Worm (Caenorhabditis elegans) whole organism, L4 larva: ENCODE measurements around the gene mif-1.
A peak's percentile ranks its signal among the peaks of the same experiment; 100 is the strongest.

Experiments
- D1046.2 ChIP-seq: fragments of 200-800 bp; sonication (Bioruptor generic); IDR thresholded peaks from 2 replicates; pipeline ENCODE4 v1.3.6; 2022; ENCODE audit warnings: missing genetic modification characterization, missing compliant biosample characterization
- F26F4.8 ChIP-seq: fragments of 200-800 bp; sonication (Bioruptor generic); conservative IDR thresholded peaks from 2 replicates; pipeline ENCODE4 v1.3.6; 2022; ENCODE audit warnings: missing genetic modification characterization, missing compliant biosample characterization
- T20F7.1 ChIP-seq: fragments of 200-800 bp; sonication (Bioruptor generic); optimal IDR thresholded peaks from 2 replicates; lab custom pipeline; 2018; ENCODE audit warnings: mild to moderate bottlenecking, missing genetic modification characterization, missing compliant biosample characterization
- T26A8.4 ChIP-seq: fragments of 200-800 bp; sonication (Bioruptor generic); IDR thresholded peaks from 2 replicates; pipeline ENCODE4 v1.3.6; 2022; ENCODE audit warnings: missing genetic modification characterization, missing compliant biosample characterization
- Y75B8A.6 ChIP-seq: fragments of 200-800 bp; sonication (Bioruptor generic); IDR thresholded peaks from 2 replicates; pipeline ENCODE4 v1.3.6; 2022; ENCODE audit warnings: missing genetic modification reagents, missing genetic modification characterization, missing compliant biosample characterization
- ZK546.5 ChIP-seq, 2 experiments: sonication (generic microtip); optimal IDR thresholded peaks; 2 replicates each; lab custom pipeline; 2017; ENCODE audit warnings: missing biosample characterization in 2 of 2, missing genetic modification characterization in 2 of 2
- arid-1 ChIP-seq: fragments of 200-800 bp; sonication (Bioruptor generic); conservative IDR thresholded peaks from 2 replicates; pipeline ENCODE4 v1.3.6; 2022; ENCODE audit warnings: missing genetic modification reagents, missing genetic modification characterization, missing compliant biosample characterization
- ceh-20 ChIP-seq: fragments of 200-800 bp; sonication (Bioruptor generic); IDR thresholded peaks from 2 replicates; pipeline ENCODE4 v1.3.6; 2022; ENCODE audit warnings: missing genetic modification reagents, missing genetic modification characterization, missing compliant biosample characterization
- ceh-28 ChIP-seq: fragments of 150-350 bp; optimal IDR thresholded peaks from 2 replicates; lab custom pipeline; 2014; ENCODE audit warnings: missing biosample characterization, missing genetic modification reagents, missing genetic modification characterization
- ceh-44 ChIP-seq: fragments of 200-800 bp; sonication (Bioruptor generic); IDR thresholded peaks from 2 replicates; pipeline ENCODE4 v1.3.6; 2022; ENCODE audit warnings: missing genetic modification reagents, missing genetic modification characterization, missing compliant biosample characterization
- ceh-62 ChIP-seq: sonication (generic microtip); optimal IDR thresholded peaks from 2 replicates; lab custom pipeline; 2017; ENCODE audit warnings: missing biosample characterization, missing genetic modification characterization
- ceh-82 ChIP-seq: sonication (generic microtip); optimal IDR thresholded peaks from 2 replicates; lab custom pipeline; 2017; ENCODE audit warnings: missing biosample characterization, missing genetic modification characterization
- ces-1 ChIP-seq: fragments of 150-350 bp; sonication (generic microtip); optimal IDR thresholded peaks from 4 replicates; lab custom pipeline; 2014; ENCODE audit warnings: missing biosample characterization, missing genetic modification reagents, missing genetic modification characterization
- ctbp-1 ChIP-seq: fragments of 200-800 bp; sonication (Bioruptor generic); IDR thresholded peaks from 2 replicates; pipeline ENCODE4 v1.3.6; 2022; ENCODE audit warnings: missing genetic modification reagents, missing genetic modification characterization, missing compliant biosample characterization
- daf-16 ChIP-seq, 3 experiments: sonication (generic microtip); optimal IDR thresholded peaks; 2 replicates each; lab custom pipeline; 2016 to 2017; ENCODE audit warnings: missing genetic modification characterization in 3 of 3, missing genetic modification reagents in 3 of 3, mild to moderate bottlenecking in 2 of 3, missing compliant biosample characterization in 2 of 3, missing biosample characterization in 1 of 3, moderate library complexity in 1 of 3
- daf-8 ChIP-seq: fragments of 200-800 bp; sonication (Bioruptor generic); IDR thresholded peaks from 2 replicates; pipeline ENCODE4 v1.3.6; 2022; ENCODE audit warnings: missing genetic modification characterization, missing compliant biosample characterization
- dmd-6 ChIP-seq: fragments of 200-800 bp; sonication (Bioruptor generic); IDR thresholded peaks from 2 replicates; pipeline ENCODE4 v1.3.6; 2022; ENCODE audit warnings: missing genetic modification reagents, missing genetic modification characterization, missing compliant biosample characterization
- dmd-8 ChIP-seq: fragments of 200-800 bp; sonication (Bioruptor generic); IDR thresholded peaks from 2 replicates; pipeline ENCODE4 v1.3.6; 2022; ENCODE audit warnings: missing genetic modification characterization, missing compliant biosample characterization
- dmd-9 ChIP-seq: fragments of 200-800 bp; sonication (Bioruptor generic); IDR thresholded peaks from 2 replicates; pipeline ENCODE4 v1.3.6; 2022; ENCODE audit warnings: missing genetic modification reagents, missing genetic modification characterization, missing compliant biosample characterization
- dpl-1 ChIP-seq: fragments of 150-350 bp; optimal IDR thresholded peaks from 2 replicates; lab custom pipeline; 2014; ENCODE audit warnings: missing biosample characterization, missing genetic modification reagents, missing genetic modification characterization
- duxl-1 ChIP-seq: sonication (generic microtip); optimal IDR thresholded peaks from 2 replicates; lab custom pipeline; 2016; ENCODE audit warnings: mild to moderate bottlenecking, missing genetic modification characterization, moderate library complexity, missing compliant biosample characterization; ENCODE audit not compliant: poor library complexity
- egl-27 ChIP-seq: sonication (generic microtip); optimal IDR thresholded peaks from 3 replicates; lab custom pipeline; 2017; ENCODE audit warnings: missing biosample characterization, missing genetic modification reagents, missing genetic modification characterization
- egl-43 ChIP-seq: fragments of 200-800 bp; sonication (Bioruptor generic); IDR thresholded peaks from 2 replicates; pipeline ENCODE4 v1.3.6; 2022; ENCODE audit warnings: missing genetic modification reagents, missing genetic modification characterization, missing compliant biosample characterization
- fkh-10 ChIP-seq: fragments of 150-350 bp; optimal IDR thresholded peaks from 2 replicates; lab custom pipeline; 2014; ENCODE audit warnings: missing biosample characterization, missing genetic modification reagents, missing genetic modification characterization
- fos-1 ChIP-seq: fragments of 150-350 bp; optimal IDR thresholded peaks from 2 replicates; lab custom pipeline; 2014; ENCODE audit warnings: missing biosample characterization, missing genetic modification characterization
- hlh-30 ChIP-seq: sonication (generic microtip); optimal IDR thresholded peaks from 2 replicates; lab custom pipeline; 2017; ENCODE audit warnings: antibody characterized with exemption, mild to moderate bottlenecking, missing genetic modification characterization, missing compliant biosample characterization; ENCODE audit not compliant: insufficient read depth
- lin-1 ChIP-seq: fragments of 200-800 bp; sonication (Bioruptor generic); IDR thresholded peaks from 2 replicates; pipeline ENCODE4 v1.3.6; 2022; ENCODE audit warnings: missing genetic modification reagents, missing genetic modification characterization, missing compliant biosample characterization
- lin-15B ChIP-seq: fragments of 150-350 bp; sonication (generic microtip); optimal IDR thresholded peaks from 3 replicates; lab custom pipeline; 2014; ENCODE audit warnings: missing biosample characterization, missing genetic modification characterization
- lin-29 ChIP-seq: fragments of 200-800 bp; sonication (Bioruptor generic); IDR thresholded peaks from 2 replicates; pipeline ENCODE4 v1.3.6; 2022; ENCODE audit warnings: missing genetic modification reagents, missing genetic modification characterization, missing compliant biosample characterization
- lin-38 ChIP-seq: fragments of 200-800 bp; sonication (Bioruptor generic); IDR thresholded peaks from 2 replicates; pipeline ENCODE4 v1.3.6; 2022; ENCODE audit warnings: missing genetic modification reagents, missing genetic modification characterization, missing compliant biosample characterization
- lin-39 ChIP-seq: fragments of 150-350 bp; optimal IDR thresholded peaks from 2 replicates; lab custom pipeline; 2014; ENCODE audit warnings: missing biosample characterization, missing genetic modification reagents, missing genetic modification characterization
- lir-3 ChIP-seq: sonication (generic microtip); optimal IDR thresholded peaks from 2 replicates; lab custom pipeline; 2016; ENCODE audit warnings: mild to moderate bottlenecking, missing genetic modification characterization, missing compliant biosample characterization
- madf-5 ChIP-seq, 2 experiments: fragments of 200-800 bp; sonication (Bioruptor generic); IDR thresholded peaks; 2 replicates each; pipeline ENCODE4 v1.3.6; 2022; ENCODE audit warnings: missing compliant biosample characterization in 2 of 2, missing genetic modification characterization in 2 of 2
- mdt-29 ChIP-seq: fragments of 200-800 bp; sonication (Bioruptor generic); IDR thresholded peaks from 2 replicates; pipeline ENCODE4 v1.3.6; 2022; ENCODE audit warnings: missing genetic modification reagents, missing genetic modification characterization, missing compliant biosample characterization
- mep-1 ChIP-seq: fragments of 150-350 bp; sonication (generic microtip); optimal IDR thresholded peaks from 3 replicates; lab custom pipeline; 2014; ENCODE audit warnings: missing biosample characterization, missing genetic modification characterization
- mes-2 ChIP-seq: sonication (generic microtip); optimal IDR thresholded peaks from 2 replicates; lab custom pipeline; 2016; ENCODE audit warnings: missing genotype, mild to moderate bottlenecking, missing genetic modification characterization, missing compliant biosample characterization; ENCODE audit not compliant: poor library complexity, severe bottlenecking
- nhr-102 ChIP-seq: sonication (generic microtip); optimal IDR thresholded peaks from 2 replicates; lab custom pipeline; 2016; ENCODE audit warnings: mild to moderate bottlenecking, missing genetic modification characterization, moderate library complexity, missing compliant biosample characterization
- nhr-11 ChIP-seq: fragments of 150-350 bp; optimal IDR thresholded peaks from 2 replicates; lab custom pipeline; 2014; ENCODE audit warnings: missing biosample characterization, missing genetic modification characterization
- nhr-111 ChIP-seq: fragments of 200-800 bp; sonication (Bioruptor generic); optimal IDR thresholded peaks from 2 replicates; lab custom pipeline; 2018; ENCODE audit warnings: mild to moderate bottlenecking, missing genetic modification characterization, missing compliant biosample characterization
- nhr-237 ChIP-seq: sonication (generic microtip); optimal IDR thresholded peaks from 2 replicates; lab custom pipeline; 2017; ENCODE audit warnings: missing biosample characterization, missing genetic modification characterization
- nhr-28 ChIP-seq: fragments of 150-350 bp; optimal IDR thresholded peaks from 2 replicates; lab custom pipeline; 2014; ENCODE audit warnings: missing biosample characterization, missing genetic modification characterization
- rbr-2 ChIP-seq: sonication (generic microtip); optimal IDR thresholded peaks from 2 replicates; lab custom pipeline; 2016; ENCODE audit warnings: missing genotype, missing genetic modification characterization, missing compliant biosample characterization
- set-16 ChIP-seq: fragments of 200-800 bp; sonication (Bioruptor generic); IDR thresholded peaks from 2 replicates; pipeline ENCODE4 v1.3.6; 2022; ENCODE audit warnings: missing genetic modification reagents, missing genetic modification characterization, missing compliant biosample characterization
- skn-1 ChIP-seq: fragments of 150-350 bp; optimal IDR thresholded peaks from 2 replicates; lab custom pipeline; 2014; ENCODE audit warnings: missing biosample characterization, missing genetic modification characterization
- snpc-4 ChIP-seq: fragments of 150-350 bp; optimal IDR thresholded peaks from 2 replicates; lab custom pipeline; 2014; ENCODE audit warnings: missing biosample characterization, missing genetic modification characterization
- tag-97 ChIP-seq: fragments of 200-800 bp; sonication (Bioruptor generic); IDR thresholded peaks from 2 replicates; pipeline ENCODE4 v1.3.6; 2022; ENCODE audit warnings: missing genetic modification characterization, missing compliant biosample characterization
- unc-130 ChIP-seq: sonication (generic microtip); optimal IDR thresholded peaks from 2 replicates; lab custom pipeline; 2016; ENCODE audit warnings: missing genetic modification reagents, missing genetic modification characterization, missing compliant biosample characterization
- unc-39 ChIP-seq: sonication (generic microtip); optimal IDR thresholded peaks from 2 replicates; lab custom pipeline; 2017; ENCODE audit warnings: missing biosample characterization, missing genetic modification characterization
- vab-7 ChIP-seq: fragments of 200-800 bp; sonication (Bioruptor generic); IDR thresholded peaks from 2 replicates; pipeline ENCODE4 v1.3.6; 2022; ENCODE audit warnings: missing genetic modification reagents, missing genetic modification characterization, missing compliant biosample characterization
- zfp-2 ChIP-seq: sonication (generic microtip); optimal IDR thresholded peaks from 2 replicates; lab custom pipeline; 2016; ENCODE audit warnings: mild to moderate bottlenecking, missing genetic modification characterization, missing compliant biosample characterization
- zfp-3 ChIP-seq: fragments of 200-800 bp; sonication (Bioruptor generic); conservative IDR thresholded peaks from 2 replicates; pipeline ENCODE4 v1.3.6; 2022; ENCODE audit warnings: missing genetic modification reagents, missing genetic modification characterization, missing compliant biosample characterization
- ztf-7 ChIP-seq: fragments of 150-350 bp; optimal IDR thresholded peaks from 2 replicates; lab custom pipeline; 2014; ENCODE audit warnings: missing biosample characterization, missing genetic modification characterization

Gene mif-1

DNA sequence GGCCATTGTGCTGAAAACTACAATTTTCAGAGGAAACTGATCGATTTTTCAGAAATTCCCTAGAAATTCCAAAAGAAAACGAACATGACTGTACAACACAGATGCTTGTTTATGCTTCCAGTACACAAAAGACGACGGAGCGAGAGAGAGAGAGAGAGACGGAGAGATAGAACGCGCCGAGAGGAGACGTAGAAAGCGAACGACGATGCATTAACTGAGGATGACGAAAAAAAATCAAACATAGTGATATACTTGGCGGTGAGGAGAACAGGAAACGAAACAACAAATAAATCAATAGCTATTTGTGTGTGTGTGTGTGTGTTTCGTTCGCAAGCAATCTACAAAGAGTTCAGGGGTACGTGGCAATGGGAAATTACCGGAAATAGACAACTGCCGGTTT, 13.2 kb upstream of the mif-1 start (continued):
- no peak for TF ChIP-seq nhr-237 (tag; lab: Kevin White, UChicago)
- TF ChIP-seq mep-1 (tag; lab: Kevin White, UChicago): peak; percentile 56
- no peak for TF ChIP-seq duxl-1
- no peak for TF ChIP-seq vab-7 (GFP tag; lab: Robert Waterston, UW)
- no peak for TF ChIP-seq lin-29 (GFP tag; lab: Robert Waterston, UW)
- TF ChIP-seq ces-1 (GFP tag; lab: Kevin White, UChicago): no peak
- no peak for TF ChIP-seq fos-1 (tag; lab: Kevin White, UChicago)
- TF ChIP-seq ceh-28 (tag; lab: Kevin White, UChicago): peak; percentile 30
- TF ChIP-seq lir-3: no peak
- no peak for TF ChIP-seq madf-5 (GFP tag; IDR thresholded peaks at IDR 0.05; lab: Robert Waterston, UW)
- no peak for TF ChIP-seq ceh-82 (tag; lab: Kevin White, UChicago)
- TF ChIP-seq snpc-4 (tag; lab: Kevin White, UChicago): no peak
- no peak for TF ChIP-seq F26F4.8 (GFP tag; lab: Robert Waterston, UW)
- TF ChIP-seq ZK546.5 (tag; optimal IDR thresholded peaks at IDR 0.05; lab: Kevin White, UChicago): no peak
- TF ChIP-seq hlh-30 (tag; lab: Kevin White, UChicago): peak; percentile 53
- no peak for TF ChIP-seq D1046.2 (GFP tag; lab: Robert Waterston, UW)
- no peak for TF ChIP-seq skn-1 (tag; lab: Kevin White, UChicago)
- no peak for TF ChIP-seq T20F7.1 (GFP tag; lab: Kevin White, UChicago)
- no peak for TF ChIP-seq egl-43 (GFP tag; lab: Robert Waterston, UW)
- peak; percentile 18 for TF ChIP-seq dpl-1 (GFP tag; lab: Kevin White, UChicago)
- TF ChIP-seq unc-39 (tag; lab: Kevin White, UChicago): no peak
- TF ChIP-seq daf-8 (GFP tag; lab: Robert Waterston, UW): no peak
- TF ChIP-seq ztf-7 (tag; lab: Kevin White, UChicago): no peak
- TF ChIP-seq lin-38: no peak
- TF ChIP-seq Y75B8A.6: no peak
- TF ChIP-seq set-16 (GFP tag; lab: Robert Waterston, UW): no peak
- TF ChIP-seq rbr-2 (tag; lab: Kevin White, UChicago): no peak
- no peak for TF ChIP-seq T26A8.4 (GFP tag; lab: Robert Waterston, UW)
- no peak for TF ChIP-seq egl-27 (tag; lab: Kevin White, UChicago)
- peak in 1 of 2 experiments; percentile 45 for TF ChIP-seq daf-16 (GFP tag; optimal IDR thresholded peaks at IDR 0.05; lab: Kevin White, UChicago)
- peak; percentile 90 for TF ChIP-seq daf-16 (tag; optimal IDR thresholded peaks at IDR 0.05; lab: Kevin White, UChicago)
- TF ChIP-seq lin-39: no peak
- TF ChIP-seq dmd-9: no peak
- TF ChIP-seq lin-15B: no peak
- TF ChIP-seq nhr-28 (tag; lab: Kevin White, UChicago): peak; percentile 55
- TF ChIP-seq fkh-10 (GFP tag; lab: Kevin White, UChicago): no peak
- no peak for TF ChIP-seq dmd-8 (GFP tag; lab: Robert Waterston, UW)
- no peak for TF ChIP-seq ceh-20 (GFP tag; lab: Robert Waterston, UW)
- no peak for TF ChIP-seq ceh-62
- no peak for TF ChIP-seq ceh-44 (GFP tag; lab: Robert Waterston, UW)
- TF ChIP-seq nhr-102 (tag; lab: Kevin White, UChicago): peak; percentile 15
- TF ChIP-seq dmd-6 (GFP tag; lab: Robert Waterston, UW): no peak
- TF ChIP-seq tag-97: no peak
- no peak for TF ChIP-seq nhr-111
- TF ChIP-seq nhr-11 (tag; lab: Kevin White, UChicago): no peak
- peak; percentile 58 for TF ChIP-seq mes-2 (tag; lab: Kevin White, UChicago)
- TF ChIP-seq ctbp-1 (GFP tag; lab: Robert Waterston, UW): no peak
- no peak for TF ChIP-seq mdt-29 (GFP tag; lab: Robert Waterston, UW)
- no peak for TF ChIP-seq zfp-2
- TF ChIP-seq unc-130 (GFP tag; lab: Kevin White, UChicago): no peak
- TF ChIP-seq zfp-3 (GFP tag; lab: Robert Waterston, UW): no peak
- TF ChIP-seq lin-1 (GFP tag; lab: Robert Waterston, UW): no peak
- no peak for TF ChIP-seq arid-1 (GFP tag; lab: Robert Waterston, UW)
